Worm (Caenorhabditis elegans) whole organism, mixed stage, embryonic: Measurements from ENCODE around the gene nrde-4.
A peak's percentile ranks its signal among the peaks of the same experiment; 100 is the strongest.

Experiments used
- M03D4.4 ChIP-seq: sonication (generic microtip); optimal IDR thresholded peaks from 2 replicates; lab custom pipeline; 2017; ENCODE audit warnings: mild to moderate bottlenecking, missing genetic modification characterization, missing compliant biosample characterization
- bed-3 ChIP-seq: fragments of 200-800 bp; sonication (Bioruptor generic); optimal IDR thresholded peaks from 3 replicates; lab custom pipeline; 2018; ENCODE audit warnings: mild to moderate bottlenecking, missing genetic modification characterization, moderate library complexity, missing compliant biosample characterization
- blmp-1 ChIP-seq: fragments of 150-350 bp; optimal IDR thresholded peaks from 2 replicates; lab custom pipeline; 2014; ENCODE audit warnings: missing biosample characterization, missing genetic modification characterization
- ceh-39 ChIP-seq: fragments of 150-350 bp; optimal IDR thresholded peaks from 2 replicates; lab custom pipeline; 2014; ENCODE audit warnings: missing biosample characterization, missing genetic modification characterization
- ceh-43 ChIP-seq: fragments of 200-800 bp; sonication (Bioruptor generic); optimal IDR thresholded peaks from 2 replicates; lab custom pipeline; 2018; ENCODE audit warnings: mild to moderate bottlenecking, missing genetic modification characterization, moderate library complexity, missing compliant biosample characterization
- ces-1 ChIP-seq: fragments of 150-350 bp; optimal IDR thresholded peaks from 2 replicates; lab custom pipeline; 2014; ENCODE audit warnings: missing biosample characterization, missing genetic modification reagents, missing genetic modification characterization
- cnd-1 ChIP-seq: fragments of 200-800 bp; sonication (Bioruptor generic); optimal IDR thresholded peaks from 2 replicates; lab custom pipeline; 2018; ENCODE audit warnings: mild to moderate bottlenecking, missing genetic modification characterization, missing compliant biosample characterization
- drap-1 ChIP-seq: fragments of 200-800 bp; sonication (Bioruptor generic); optimal IDR thresholded peaks from 3 replicates; lab custom pipeline; 2018; ENCODE audit warnings: mild to moderate bottlenecking, missing genetic modification characterization, missing compliant biosample characterization
- elt-1 ChIP-seq: sonication (generic microtip); optimal IDR thresholded peaks from 2 replicates; lab custom pipeline; 2017; ENCODE audit warnings: missing genetic modification characterization, mild to moderate bottlenecking, missing compliant biosample characterization, antibody characterized with exemption, moderate library complexity, borderline replicate concordance; ENCODE audit not compliant: insufficient read depth
- ham-2 ChIP-seq: fragments of 200-800 bp; sonication (Bioruptor generic); optimal IDR thresholded peaks from 2 replicates; lab custom pipeline; 2018; ENCODE audit warnings: mild to moderate bottlenecking, missing genetic modification characterization, missing compliant biosample characterization
- lin-13 ChIP-seq: fragments of 150-350 bp; optimal IDR thresholded peaks from 2 replicates; lab custom pipeline; 2014; ENCODE audit warnings: missing biosample characterization, missing genetic modification characterization
- lin-32 ChIP-seq: fragments of 200-800 bp; sonication (Bioruptor generic); optimal IDR thresholded peaks from 2 replicates; lab custom pipeline; 2018; ENCODE audit warnings: mild to moderate bottlenecking, missing genetic modification characterization, missing compliant biosample characterization
- lsy-2 ChIP-seq: fragments of 150-350 bp; optimal IDR thresholded peaks from 2 replicates; lab custom pipeline; 2014; ENCODE audit warnings: missing biosample characterization, missing genetic modification characterization
- mab-5 ChIP-seq: fragments of 150-350 bp; optimal IDR thresholded peaks from 2 replicates; lab custom pipeline; 2014; ENCODE audit warnings: missing biosample characterization, missing genetic modification characterization
- mep-1 ChIP-seq: fragments of 150-350 bp; optimal IDR thresholded peaks from 2 replicates; lab custom pipeline; 2017; ENCODE audit warnings: missing biosample characterization, missing genetic modification reagents, missing genetic modification characterization, inconsistent platforms
- nhr-2 ChIP-seq: fragments of 150-350 bp; optimal IDR thresholded peaks from 2 replicates; lab custom pipeline; 2014; ENCODE audit warnings: missing biosample characterization, missing genetic modification characterization
- nhr-28 ChIP-seq: fragments of 150-350 bp; optimal IDR thresholded peaks from 2 replicates; lab custom pipeline; 2014; ENCODE audit warnings: missing biosample characterization, missing genetic modification characterization
- nhr-76 ChIP-seq: sonication (generic microtip); optimal IDR thresholded peaks from 2 replicates; lab custom pipeline; 2017; ENCODE audit warnings: missing biosample characterization, missing genetic modification characterization
- sem-2 ChIP-seq: fragments of 200-800 bp; sonication (Bioruptor generic); optimal IDR thresholded peaks from 2 replicates; lab custom pipeline; 2018; ENCODE audit warnings: mild to moderate bottlenecking, missing genetic modification characterization, missing compliant biosample characterization
- sptf-1 ChIP-seq: sonication (generic microtip); optimal IDR thresholded peaks from 2 replicates; lab custom pipeline; 2017; ENCODE audit warnings: mild to moderate bottlenecking, missing genetic modification characterization, moderate library complexity, missing compliant biosample characterization
- unc-39 ChIP-seq: fragments of 150-350 bp; optimal IDR thresholded peaks from 2 replicates; lab custom pipeline; 2014; ENCODE audit warnings: missing biosample characterization, missing genetic modification characterization
- zip-8 ChIP-seq: fragments of 150-350 bp; optimal IDR thresholded peaks from 2 replicates; lab custom pipeline; 2014; ENCODE audit warnings: missing biosample characterization, missing genetic modification characterization

Gene nrde-4

DNA sequence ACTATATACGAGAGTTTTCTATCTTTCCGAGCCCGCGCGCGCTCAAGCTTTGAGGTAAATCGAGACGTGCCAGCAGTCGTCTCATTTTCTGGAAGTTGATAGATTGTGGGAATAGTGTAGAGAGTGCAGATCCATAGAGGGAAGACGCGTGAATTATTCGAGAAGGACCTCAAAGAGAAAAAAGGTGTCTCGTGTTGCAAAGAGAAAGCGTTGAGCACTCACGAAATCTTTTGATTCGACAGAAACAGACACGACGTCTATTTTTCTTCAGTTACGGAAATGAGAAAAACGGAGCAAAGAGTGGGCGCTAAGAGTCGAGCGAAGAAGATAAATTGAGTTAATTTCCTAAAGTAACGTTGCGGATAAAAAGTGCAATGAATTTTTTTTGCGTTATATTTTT lies 30.2 kb downstream of the nrde-4 start:
- TF ChIP-seq sptf-1 (tag; lab: Kevin White, UChicago) (no peak), unc-39 (tag; lab: Kevin White, UChicago) (no peak), M03D4.4 (tag; lab: Kevin White, UChicago) (no peak), ces-1 (peak; percentile 8)

DNA sequence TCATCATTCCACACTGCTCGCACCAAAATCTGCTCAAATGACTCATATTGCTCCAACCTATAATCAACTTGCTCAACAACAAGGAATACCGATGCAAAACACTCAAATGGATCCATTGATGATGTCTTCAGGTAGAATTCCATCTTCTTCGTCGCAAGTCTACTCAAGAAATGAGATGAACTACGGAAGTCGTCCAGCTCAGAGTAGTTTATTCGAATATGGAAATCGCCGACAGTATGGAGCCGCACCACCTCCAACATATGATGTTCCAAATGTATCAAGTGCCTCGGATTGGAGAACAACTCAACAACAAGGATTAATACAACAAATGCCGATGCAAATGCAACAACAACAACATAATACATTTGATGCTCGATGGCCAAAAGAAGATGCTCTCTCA lies 31.0 kb downstream of the nrde-4 start:
- TF ChIP-seq lsy-2 (tag; lab: Kevin White, UChicago) (no peak), lin-13 (no peak), ham-2 (GFP tag; lab: Kevin White, UChicago) (no peak)

DNA sequence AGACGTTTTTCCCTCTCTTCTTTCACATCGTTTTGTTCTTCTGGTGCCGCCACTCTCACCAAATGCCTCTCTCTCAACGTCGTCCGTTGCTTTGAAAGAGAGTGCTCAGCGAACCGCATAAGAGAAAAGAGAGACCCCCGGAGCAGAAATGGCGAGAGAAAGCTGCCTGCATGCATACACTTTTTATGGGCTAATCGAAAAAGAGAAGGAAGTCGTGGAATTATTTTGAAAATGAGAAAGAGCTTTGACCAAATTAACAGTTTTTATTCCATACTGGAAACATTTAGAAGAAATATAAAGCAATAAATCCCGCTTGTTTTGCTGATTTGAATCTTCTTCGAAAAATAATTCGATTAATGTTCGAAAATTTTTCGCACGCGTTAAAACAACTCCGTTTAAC lies 33.6 kb downstream of the nrde-4 start:
- TF ChIP-seq mab-5 (tag; lab: Kevin White, UChicago) (no peak), ces-1 (peak; percentile 51), cnd-1 (tag; lab: Kevin White, UChicago) (no peak)

DNA sequence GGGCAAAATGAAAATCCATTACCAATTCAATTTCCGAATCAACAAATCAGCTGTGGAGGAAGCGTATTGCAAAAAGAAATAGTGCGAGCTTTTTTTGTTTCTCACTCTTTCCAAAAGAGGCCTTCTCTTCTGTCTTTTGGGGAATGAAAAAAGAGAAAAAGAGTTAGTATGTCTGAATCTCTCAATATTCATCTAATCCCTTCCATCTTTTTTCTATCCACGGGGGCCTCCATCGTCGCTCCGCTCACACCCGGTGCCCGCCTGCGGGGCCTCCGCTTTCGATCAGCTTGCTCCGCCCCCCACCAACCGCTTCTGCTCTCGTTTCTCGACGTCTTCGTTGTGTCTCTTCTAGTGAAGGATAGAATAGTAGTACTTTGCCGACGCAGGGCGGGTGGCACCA lies 34.8 kb downstream of the nrde-4 start:
- TF ChIP-seq sem-2 (GFP tag; lab: Kevin White, UChicago) (no peak), sptf-1 (tag; lab: Kevin White, UChicago) (peak; percentile 57), bed-3 (GFP tag; lab: Kevin White, UChicago) (no peak), ces-1 (peak; percentile 67)

DNA sequence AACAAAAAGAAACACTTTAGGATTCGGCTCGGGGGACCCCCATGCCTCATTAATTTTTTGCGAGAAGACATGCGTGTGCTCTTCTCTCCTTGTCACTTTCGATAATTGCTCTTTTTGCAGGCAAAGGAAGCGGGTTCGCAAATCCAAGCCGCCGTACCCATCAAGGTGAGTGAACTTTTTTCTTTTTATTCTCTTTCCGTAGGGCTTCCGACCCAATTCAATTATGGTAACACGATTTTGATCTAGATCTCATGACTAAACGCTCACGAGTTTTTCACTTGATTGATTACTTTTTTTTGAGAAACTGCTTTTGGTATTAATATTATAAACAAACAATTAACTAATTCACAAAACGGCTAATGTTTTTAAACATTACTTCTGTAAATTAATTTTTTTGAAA lies 41.5 kb downstream of the nrde-4 start:
- peak; percentile 85 for TF ChIP-seq ces-1
- TF ChIP-seq zip-8 (tag; lab: Kevin White, UChicago): no peak
- TF ChIP-seq, all 35 proteins: peak for 1

DNA sequence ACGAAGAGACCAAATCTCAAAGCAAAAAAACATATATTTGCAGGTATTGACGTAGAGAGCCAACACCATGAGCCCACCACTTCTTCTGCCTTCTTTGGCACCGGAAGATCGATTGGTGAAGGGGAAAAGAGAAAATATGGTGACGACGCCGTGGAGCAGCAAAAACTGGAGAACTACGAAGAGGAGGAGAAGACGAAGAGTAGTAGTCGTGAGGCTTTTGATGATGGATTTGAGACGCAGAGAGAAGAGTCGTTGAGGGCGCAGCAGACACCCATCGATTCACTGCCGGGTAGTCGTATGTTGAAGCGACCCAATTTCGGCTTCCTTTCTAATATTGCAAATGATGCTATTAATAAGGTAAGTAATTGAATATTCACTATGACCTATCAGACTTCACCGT lies 42.7 kb downstream of the nrde-4 start:
- TF ChIP-seq ceh-43 (GFP tag; lab: Kevin White, UChicago) (no peak), ces-1 (peak; percentile 53), sptf-1 (tag; lab: Kevin White, UChicago) (peak; percentile 1)

DNA sequence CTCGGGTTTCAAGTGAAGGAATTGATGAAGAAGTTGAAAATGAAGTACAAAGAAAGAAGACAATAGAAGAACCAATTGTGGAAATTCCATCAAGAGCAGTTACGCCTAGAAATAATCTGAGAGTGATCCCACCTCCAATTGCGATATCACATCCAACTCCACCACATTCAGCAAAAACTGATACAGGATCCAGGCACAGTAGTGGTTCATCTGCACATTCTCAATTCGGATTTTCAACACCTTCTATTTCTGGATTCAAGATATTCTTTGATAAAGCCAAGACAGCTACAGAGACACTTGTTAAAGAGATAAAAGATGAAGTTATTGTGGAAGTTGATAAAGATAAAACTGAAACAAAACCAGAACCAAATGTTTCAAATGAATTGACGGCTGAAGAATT lies 46.0 kb downstream of the nrde-4 start:
- TF ChIP-seq blmp-1 (tag; lab: Kevin White, UChicago) (no peak), lin-13 (no peak), nhr-28 (no peak), zip-8 (tag; lab: Kevin White, UChicago) (no peak), ceh-43 (GFP tag; lab: Kevin White, UChicago) (no peak), drap-1 (GFP tag; lab: Kevin White, UChicago) (no peak), unc-39 (tag; lab: Kevin White, UChicago) (no peak), mep-1 (tag; lab: Kevin White, UChicago) (no peak), elt-1 (no peak), mab-5 (tag; lab: Kevin White, UChicago) (no peak), ceh-39 (tag; lab: Kevin White, UChicago) (no peak), bed-3 (GFP tag; lab: Kevin White, UChicago) (no peak), lin-32 (GFP tag; lab: Kevin White, UChicago) (no peak), nhr-2 (no peak), sptf-1 (tag; lab: Kevin White, UChicago) (no peak), nhr-76 (no peak), M03D4.4 (tag; lab: Kevin White, UChicago) (no peak)

DNA sequence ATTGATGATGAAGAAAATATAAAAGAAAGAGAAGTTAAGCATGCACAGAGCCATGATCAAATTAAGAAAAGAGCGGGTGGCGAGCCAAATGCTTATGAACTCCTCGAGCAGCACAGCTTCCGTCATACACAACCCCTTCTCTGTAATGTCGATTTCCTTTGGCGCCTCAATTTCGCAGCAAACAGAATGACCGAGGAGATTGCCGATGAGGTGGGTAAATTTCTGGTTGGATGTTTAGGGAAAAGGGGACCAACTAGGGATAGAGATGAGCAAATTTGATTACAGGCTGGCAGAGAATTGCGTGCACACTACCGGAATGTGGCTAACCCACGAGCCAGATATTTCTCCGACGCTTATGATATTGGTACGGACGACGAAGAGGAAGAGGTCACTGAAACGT lies 48.6 kb downstream of the nrde-4 start:
- TF ChIP-seq ces-1: peak; percentile 79
- no peak for TF ChIP-seq nhr-2
